Worm (Caenorhabditis elegans) whole organism, mixed stage, embryonic: ENCODE data around the gene prx-13.

Source experiments
- bed-3 ChIP-seq: fragments of 200-800 bp; sonication (Bioruptor generic); optimal IDR thresholded peaks from 3 replicates; lab custom pipeline; 2018; ENCODE audit warnings: mild to moderate bottlenecking, missing genetic modification characterization, moderate library complexity, missing compliant biosample characterization
- blmp-1 ChIP-seq: fragments of 150-350 bp; optimal IDR thresholded peaks from 2 replicates; lab custom pipeline; 2014; ENCODE audit warnings: missing biosample characterization, missing genetic modification characterization
- lin-13 ChIP-seq: fragments of 150-350 bp; optimal IDR thresholded peaks from 2 replicates; lab custom pipeline; 2014; ENCODE audit warnings: missing biosample characterization, missing genetic modification characterization
- lsy-2 ChIP-seq: fragments of 150-350 bp; optimal IDR thresholded peaks from 2 replicates; lab custom pipeline; 2014; ENCODE audit warnings: missing biosample characterization, missing genetic modification characterization
- nhr-12 ChIP-seq: fragments of 150-350 bp; optimal IDR thresholded peaks from 2 replicates; lab custom pipeline; 2014; ENCODE audit warnings: missing biosample characterization, missing genetic modification characterization
- nhr-2 ChIP-seq: fragments of 150-350 bp; optimal IDR thresholded peaks from 2 replicates; lab custom pipeline; 2014; ENCODE audit warnings: missing biosample characterization, missing genetic modification characterization
- nhr-28 ChIP-seq: fragments of 150-350 bp; optimal IDR thresholded peaks from 2 replicates; lab custom pipeline; 2014; ENCODE audit warnings: missing biosample characterization, missing genetic modification characterization
- snpc-4 ChIP-seq: fragments of 150-350 bp; optimal IDR thresholded peaks from 2 replicates; lab custom pipeline; 2014; ENCODE audit warnings: missing biosample characterization, missing genetic modification characterization
- unc-120 ChIP-seq: sonication (generic microtip); optimal IDR thresholded peaks from 2 replicates; lab custom pipeline; 2017; ENCODE audit warnings: missing genetic modification characterization, missing compliant biosample characterization; ENCODE audit not compliant: poor library complexity, severe bottlenecking
- ztf-11 ChIP-seq: fragments of 150-350 bp; optimal IDR thresholded peaks from 2 replicates; lab custom pipeline; 2014; ENCODE audit warnings: missing biosample characterization, missing genetic modification characterization

ce11 chrII:7287709-7288108 is 35.9 kb upstream of the prx-13 start:
- no peak for TF ChIP-seq unc-120 (tag; lab: Kevin White, UChicago)
- TF ChIP-seq nhr-2 (tag; lab: Kevin White, UChicago) = no peak
- TF ChIP-seq nhr-28 (tag; lab: Kevin White, UChicago) = no peak
- TF ChIP-seq snpc-4 (tag; lab: Kevin White, UChicago) = no peak
- TF ChIP-seq blmp-1 (tag; lab: Kevin White, UChicago) = no peak
- TF ChIP-seq ztf-11 (tag; lab: Kevin White, UChicago) = no peak
- no peak for TF ChIP-seq lsy-2 (tag; lab: Kevin White, UChicago)
- no peak for TF ChIP-seq bed-3
- TF ChIP-seq lin-13 (tag; lab: Kevin White, UChicago) = no peak
- no peak for TF ChIP-seq nhr-12 (tag; lab: Kevin White, UChicago)
